Fruit fly (Drosophila melanogaster): ENCODE data around the gene mtrm.

Gene mtrm

DNA sequence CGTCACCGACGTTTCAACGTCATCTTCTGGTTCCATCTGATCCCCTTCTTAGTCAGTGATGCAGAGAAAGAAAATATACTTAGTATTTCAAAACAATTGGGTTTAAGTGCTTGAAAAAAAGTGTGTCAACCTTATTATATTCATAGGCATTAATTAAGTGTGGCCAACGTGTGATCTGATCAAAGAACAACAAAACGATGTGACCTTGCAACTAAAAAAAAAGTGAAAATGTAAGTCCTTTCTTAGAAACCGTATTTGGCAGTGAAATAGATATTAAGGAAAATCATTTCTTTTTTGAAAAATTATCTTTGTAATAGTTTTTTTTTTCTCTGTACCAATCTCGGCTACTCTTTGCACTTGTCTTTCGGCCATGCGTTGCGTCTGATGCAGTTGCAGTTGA is 27.8 kb upstream of the mtrm start (continued):
- TF ChIP-seq H2.0 (GFP tag; IDR thresholded peaks at IDR 0.05) = no peak
- no peak for TF ChIP-seq luna (GFP tag; optimal IDR thresholded peaks at IDR 0.05)
- TF ChIP-seq CG17385 (GFP tag; optimal IDR thresholded peaks at IDR 0.05) = no peak
- no peak for TF ChIP-seq CG2199 (GFP tag; IDR thresholded peaks at IDR 0.05)
- no peak for TF ChIP-seq trh (GFP tag; optimal IDR thresholded peaks at IDR 0.05)
- peak; percentile 58 for TF ChIP-seq CG11504 (tag; optimal IDR thresholded peaks at IDR 0.05)
- TF ChIP-seq crp (GFP tag; optimal IDR thresholded peaks at IDR 0.05) = no peak
- TF ChIP-seq ind (GFP tag; optimal IDR thresholded peaks at IDR 0.05) = no peak
- no peak for TF ChIP-seq Optix (GFP tag; IDR thresholded peaks at IDR 0.05)
- no peak for TF ChIP-seq jumu (GFP tag; optimal IDR thresholded peaks at IDR 0.05)
- TF ChIP-seq CG34376 (GFP tag; optimal IDR thresholded peaks at IDR 0.05) = no peak
- no peak for TF ChIP-seq Sin3A (optimal IDR thresholded peaks at IDR 0.05)
- no peak for TF ChIP-seq h (optimal IDR thresholded peaks at IDR 0.05)
- no peak for TF ChIP-seq prd (optimal IDR thresholded peaks at IDR 0.05)
- TF ChIP-seq prd (GFP tag; IDR thresholded peaks at IDR 0.05) = no peak
- no peak for TF ChIP-seq inv (GFP tag; IDR thresholded peaks at IDR 0.05; ENCODE audit: partially characterized antibody)
- no peak for TF ChIP-seq Ravus (GFP tag; IDR thresholded peaks at IDR 0.05)
- peak; percentile 44 for TF ChIP-seq nmo (GFP tag; optimal IDR thresholded peaks at IDR 0.05)
- TF ChIP-seq CG9932 (GFP tag; IDR thresholded peaks at IDR 0.05) = no peak
- TF ChIP-seq CG9609 (GFP tag; optimal IDR thresholded peaks at IDR 0.05) = peak; percentile 10
- TF ChIP-seq dati (GFP tag; IDR thresholded peaks at IDR 0.05) = no peak
- TF ChIP-seq CG3726 (GFP tag; IDR thresholded peaks at IDR 0.05) = no peak
- no peak for TF ChIP-seq oc (tag; optimal IDR thresholded peaks at IDR 0.05)
- TF ChIP-seq pnt (GFP tag; optimal IDR thresholded peaks at IDR 0.05) = no peak
- TF ChIP-seq phol (tag; optimal IDR thresholded peaks at IDR 0.05) = peak; percentile 47
- TF ChIP-seq Sry-δ (GFP tag; optimal IDR thresholded peaks at IDR 0.05) = no peak
- no peak for TF ChIP-seq knrl (GFP tag; IDR thresholded peaks at IDR 0.05; ENCODE audit: partially characterized antibody)
- peak; percentile 31 for TF ChIP-seq Ssrp (tag; optimal IDR thresholded peaks at IDR 0.05)
- TF ChIP-seq Lhr (GFP tag; optimal IDR thresholded peaks at IDR 0.05) = peak; percentile 4
- TF ChIP-seq CG4854 (GFP tag; optimal IDR thresholded peaks at IDR 0.05) = no peak
- no peak for TF ChIP-seq pan (optimal IDR thresholded peaks at IDR 0.05)
- no peak for TF ChIP-seq pan (GFP tag; optimal IDR thresholded peaks at IDR 0.05 in 1 of 2, IDR thresholded peaks at IDR 0.05 in 1 of 2)
- no peak for TF ChIP-seq Usf (GFP tag; optimal IDR thresholded peaks at IDR 0.05)
- TF ChIP-seq Lim3 (GFP tag; IDR thresholded peaks at IDR 0.05) = no peak
- TF ChIP-seq CG3407 (GFP tag; optimal IDR thresholded peaks at IDR 0.05) = no peak
- TF ChIP-seq salm (tag; optimal IDR thresholded peaks at IDR 0.05) = no peak
- TF ChIP-seq C15 (GFP tag; IDR thresholded peaks at IDR 0.05) = no peak
- no peak for TF ChIP-seq CG33557 (GFP tag; optimal IDR thresholded peaks at IDR 0.05)
- TF ChIP-seq CG1233 (GFP tag; optimal IDR thresholded peaks at IDR 0.05) = no peak
- no peak for TF ChIP-seq CG14050 (GFP tag; IDR thresholded peaks at IDR 0.05)
- TF ChIP-seq jing (GFP tag; optimal IDR thresholded peaks at IDR 0.05) = no peak
- no peak for TF ChIP-seq Ets97D (GFP tag; optimal IDR thresholded peaks at IDR 0.05)
- no peak for TF ChIP-seq sug (tag; optimal IDR thresholded peaks at IDR 0.05)
- no peak for TF ChIP-seq Hmr (GFP tag; optimal IDR thresholded peaks at IDR 0.05)
- no peak for TF ChIP-seq CG13296 (GFP tag; optimal IDR thresholded peaks at IDR 0.05)
- no peak for TF ChIP-seq CG15269 (tag; optimal IDR thresholded peaks at IDR 0.05)
- no peak for TF ChIP-seq CG1647 (GFP tag; optimal IDR thresholded peaks at IDR 0.05)
- TF ChIP-seq unpg (GFP tag; optimal IDR thresholded peaks at IDR 0.05) = no peak
- TF ChIP-seq CG8478 (optimal IDR thresholded peaks at IDR 0.05) = no peak
- peak; percentile 7 for TF ChIP-seq CG12391 (tag; optimal IDR thresholded peaks at IDR 0.05)
- TF ChIP-seq Deaf1 (tag; optimal IDR thresholded peaks at IDR 0.05) = no peak
- no peak for TF ChIP-seq maf-S (GFP tag; optimal IDR thresholded peaks at IDR 0.05)
- TF ChIP-seq gsb-n (tag; optimal IDR thresholded peaks at IDR 0.05) = no peak
- no peak for TF ChIP-seq CG8281 (tag; optimal IDR thresholded peaks at IDR 0.05)
